Fruit fly (Drosophila melanogaster) S2 (cell line): ENCODE data around the gene M1BP.

Experiments
- CG8478 ChIP-seq: fragments of >200 bp; optimal IDR thresholded peaks from 2 replicates; lab custom pipeline; 2018
- CTCF ChIP-seq, 2 experiments: fragments of >200 bp; optimal IDR thresholded peaks; 2 replicates each; lab custom pipeline; 2018

dm6 chr3R:8726632-8727031, 4.9 kb downstream of the M1BP start, which contains the start of gene CG8159:
- TF ChIP-seq CG8478 (no peak), CTCF (optimal IDR thresholded peaks at IDR 0.05; lab: Kevin White, UChicago) (no peak)
